Worm (Caenorhabditis elegans): Measurements from ENCODE around the gene shn-1.

Gene shn-1

DNA sequence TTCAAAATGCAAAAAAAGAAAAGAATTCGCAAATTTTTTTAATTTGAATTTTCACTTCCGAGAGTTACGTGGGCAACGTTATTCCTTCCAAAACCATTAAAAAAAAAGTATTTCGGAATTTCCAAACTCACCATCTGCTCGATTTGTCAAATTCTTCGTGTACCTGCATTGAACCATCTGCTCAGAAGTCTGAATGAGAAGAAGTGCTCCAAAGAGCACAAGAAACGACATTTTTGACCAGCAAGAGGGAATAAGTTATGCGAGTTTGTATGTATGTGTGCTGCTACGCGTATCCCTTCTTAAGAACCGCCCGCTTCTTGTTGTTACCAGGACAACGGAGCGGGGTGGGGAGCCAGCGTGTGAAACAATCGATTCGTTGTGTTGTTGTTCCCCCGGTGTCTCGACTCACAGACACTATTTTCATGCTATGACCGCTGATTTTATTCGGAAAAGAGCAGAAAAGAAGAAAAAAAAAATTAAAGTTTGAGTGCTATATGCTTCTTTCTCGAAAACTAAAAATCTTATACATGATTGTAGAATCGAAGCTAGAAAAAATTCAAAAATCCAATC is 47.4 kb downstream of the shn-1 start, which contains the start of gene lgc-20:
TSS of gene lgc-20 (minus strand) at position 311 of the 570 bp plus-strand sequence.
- no peak for TF ChIP-seq B0310.2 (tag; optimal IDR thresholded peaks at IDR 0.05)
- no peak for TF ChIP-seq F13C5.2 (tag; optimal IDR thresholded peaks at IDR 0.05)
- no peak for TF ChIP-seq sea-1 (GFP tag; conservative IDR thresholded peaks at IDR 0.05)
- no peak for TF ChIP-seq pes-1 (GFP tag; IDR thresholded peaks at IDR 0.05)
- no peak for TF ChIP-seq scrt-1 (GFP tag; IDR thresholded peaks at IDR 0.05)
- TF ChIP-seq tbx-37 (GFP tag; conservative IDR thresholded peaks at IDR 0.05) = no peak
- no peak for TF ChIP-seq flt-1 (GFP tag; IDR thresholded peaks at IDR 0.05)
- TF ChIP-seq aly-1 (tag; optimal IDR thresholded peaks at IDR 0.05) = no peak
- no peak for TF ChIP-seq ceh-13 (GFP tag; optimal IDR thresholded peaks at IDR 0.05)
- TF ChIP-seq ets-7 (tag; optimal IDR thresholded peaks at IDR 0.05) = no peak

ce11 chrII:11339507-11339906 is 51.3 kb downstream of the shn-1 start, which contains the start of gene rmd-3:
Gene rmd-3 (minus strand): TSS chrII:11339607.
- TF ChIP-seq ceh-36 (tag; optimal IDR thresholded peaks at IDR 0.05) (no peak), B0310.2 (tag; optimal IDR thresholded peaks at IDR 0.05) (no peak), F13C5.2 (tag; optimal IDR thresholded peaks at IDR 0.05) (no peak), tbx-37 (GFP tag; conservative IDR thresholded peaks at IDR 0.05) (no peak), sea-1 (GFP tag; conservative IDR thresholded peaks at IDR 0.05) (no peak), flt-1 (GFP tag; IDR thresholded peaks at IDR 0.05) (no peak), ets-7 (tag; optimal IDR thresholded peaks at IDR 0.05) (no peak), ama-1 (optimal IDR thresholded peaks at IDR 0.05) (no peak), hmg-4 (GFP tag; optimal IDR thresholded peaks at IDR 0.05) (no peak), hmbx-1 (tag; optimal IDR thresholded peaks at IDR 0.05) (no peak)

DNA sequence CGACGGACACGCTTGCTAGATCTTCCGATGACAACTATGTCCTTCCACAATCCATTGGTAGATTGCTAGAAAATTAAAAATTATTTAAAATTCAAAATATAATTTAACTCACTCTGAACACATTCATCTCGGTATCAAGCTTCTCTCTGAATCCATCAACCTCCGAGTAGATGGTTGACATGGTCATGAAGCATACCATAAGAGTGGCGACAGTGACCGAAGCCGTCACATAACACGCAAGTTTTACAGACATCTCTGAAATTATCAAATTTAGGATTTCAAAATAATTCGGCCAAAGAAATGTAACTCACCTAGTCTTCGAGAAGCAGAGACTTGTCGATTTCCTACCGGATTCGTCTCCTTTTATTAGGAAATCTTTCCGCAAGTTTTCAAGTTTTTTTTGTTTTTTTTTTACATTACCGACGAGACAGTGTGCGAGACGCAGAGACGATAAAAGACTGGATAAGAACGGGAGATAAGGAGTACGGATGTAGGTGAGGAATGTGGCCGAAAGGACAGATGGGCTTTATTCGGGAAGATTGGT is 53.2 kb downstream of the shn-1 start, which contains the start of gene sqt-1:
TSS of gene sqt-1 (minus strand) at position 341 of the 544 bp plus-strand sequence.
- TF ChIP-seq scrt-1 (GFP tag; IDR thresholded peaks at IDR 0.05) (no peak), sea-1 (GFP tag; conservative IDR thresholded peaks at IDR 0.05) (no peak), hmbx-1 (tag; optimal IDR thresholded peaks at IDR 0.05) (no peak), ama-1 (optimal IDR thresholded peaks at IDR 0.05) (no peak), pes-1 (GFP tag; IDR thresholded peaks at IDR 0.05) (no peak), aly-1 (tag; optimal IDR thresholded peaks at IDR 0.05) (no peak), hnd-1 (tag; optimal IDR thresholded peaks at IDR 0.05) (no peak), ceh-13 (GFP tag; optimal IDR thresholded peaks at IDR 0.05) (no peak), F13C5.2 (tag; optimal IDR thresholded peaks at IDR 0.05) (no peak), tra-4 (tag; optimal IDR thresholded peaks at IDR 0.05) (no peak), ets-7 (tag; optimal IDR thresholded peaks at IDR 0.05) (no peak), tbx-37 (GFP tag; conservative IDR thresholded peaks at IDR 0.05) (no peak), hmg-4 (GFP tag; optimal IDR thresholded peaks at IDR 0.05) (no peak), ceh-36 (tag; optimal IDR thresholded peaks at IDR 0.05) (no peak), flt-1 (GFP tag; IDR thresholded peaks at IDR 0.05) (no peak)

ce11 chrII:11336640-11337241 is 54.0 kb downstream of the shn-1 start:
- TF ChIP-seq tra-4 (tag; optimal IDR thresholded peaks at IDR 0.05) (no peak), aly-1 (tag; optimal IDR thresholded peaks at IDR 0.05) (no peak), ets-7 (tag; optimal IDR thresholded peaks at IDR 0.05) (no peak), B0310.2 (tag; optimal IDR thresholded peaks at IDR 0.05) (no peak), hmbx-1 (tag; optimal IDR thresholded peaks at IDR 0.05) (no peak), scrt-1 (GFP tag; IDR thresholded peaks at IDR 0.05) (no peak), ama-1 (optimal IDR thresholded peaks at IDR 0.05) (no peak), sea-1 (GFP tag; conservative IDR thresholded peaks at IDR 0.05) (no peak), F13C5.2 (tag; optimal IDR thresholded peaks at IDR 0.05) (no peak), tbx-37 (GFP tag; conservative IDR thresholded peaks at IDR 0.05) (no peak), flt-1 (GFP tag; IDR thresholded peaks at IDR 0.05) (no peak), ceh-36 (tag; optimal IDR thresholded peaks at IDR 0.05) (no peak), ceh-13 (GFP tag; optimal IDR thresholded peaks at IDR 0.05) (no peak), hmg-4 (GFP tag; optimal IDR thresholded peaks at IDR 0.05) (no peak), hnd-1 (tag; optimal IDR thresholded peaks at IDR 0.05) (no peak), pes-1 (GFP tag; IDR thresholded peaks at IDR 0.05) (no peak), tbx-11 (GFP tag; IDR thresholded peaks at IDR 0.05) (no peak)

DNA sequence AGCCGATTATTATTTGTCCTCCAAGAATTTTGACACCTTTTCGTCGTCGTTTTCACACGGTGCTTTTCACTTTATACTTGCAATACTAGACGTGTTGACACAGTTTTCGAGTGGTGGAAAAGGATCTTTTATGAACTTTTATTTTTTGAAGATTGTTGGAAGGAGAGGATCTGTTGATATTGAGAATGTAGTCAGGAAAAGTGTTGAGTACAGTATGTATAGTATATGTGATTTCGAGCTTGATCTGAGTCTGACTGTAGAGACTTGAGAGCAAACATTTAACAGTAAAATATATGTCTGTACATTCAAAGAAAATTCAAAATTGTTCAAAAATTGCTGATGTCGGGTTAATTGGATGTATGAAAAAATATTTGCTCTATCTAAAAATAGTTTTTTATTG is 54.6 kb downstream of the shn-1 start:
- TF ChIP-seq sea-1 (GFP tag; conservative IDR thresholded peaks at IDR 0.05) (no peak), B0310.2 (tag; optimal IDR thresholded peaks at IDR 0.05) (no peak), tbx-37 (GFP tag; conservative IDR thresholded peaks at IDR 0.05) (no peak), aly-1 (tag; optimal IDR thresholded peaks at IDR 0.05) (no peak), tbx-11 (GFP tag; IDR thresholded peaks at IDR 0.05) (no peak), ceh-36 (tag; optimal IDR thresholded peaks at IDR 0.05) (no peak), tra-4 (tag; optimal IDR thresholded peaks at IDR 0.05) (no peak)

DNA sequence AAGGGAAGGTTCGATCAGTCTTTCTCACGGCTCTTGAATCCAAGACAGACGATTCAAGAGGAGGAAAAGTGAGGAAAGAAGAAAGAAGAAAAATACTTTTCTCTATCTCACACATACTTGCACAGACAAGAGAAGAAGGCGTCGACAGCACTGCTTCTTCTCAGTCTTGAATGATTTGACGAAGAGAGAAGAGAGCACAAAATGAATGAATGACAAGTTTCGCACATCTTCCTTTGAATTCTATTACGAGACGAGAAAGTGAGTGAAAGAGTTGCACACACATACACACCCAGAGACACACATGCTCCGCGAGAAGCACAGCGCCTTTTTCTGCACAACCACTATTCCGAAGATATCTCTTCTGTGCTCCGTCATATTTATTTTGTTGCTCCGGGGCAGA is 55.1 kb downstream of the shn-1 start:
- TF ChIP-seq hmg-4 (GFP tag; optimal IDR thresholded peaks at IDR 0.05) = no peak
